Fruit fly (Drosophila melanogaster): ENCODE measurements around the gene Hmgcr.

The Hmgcr gene

DNA sequence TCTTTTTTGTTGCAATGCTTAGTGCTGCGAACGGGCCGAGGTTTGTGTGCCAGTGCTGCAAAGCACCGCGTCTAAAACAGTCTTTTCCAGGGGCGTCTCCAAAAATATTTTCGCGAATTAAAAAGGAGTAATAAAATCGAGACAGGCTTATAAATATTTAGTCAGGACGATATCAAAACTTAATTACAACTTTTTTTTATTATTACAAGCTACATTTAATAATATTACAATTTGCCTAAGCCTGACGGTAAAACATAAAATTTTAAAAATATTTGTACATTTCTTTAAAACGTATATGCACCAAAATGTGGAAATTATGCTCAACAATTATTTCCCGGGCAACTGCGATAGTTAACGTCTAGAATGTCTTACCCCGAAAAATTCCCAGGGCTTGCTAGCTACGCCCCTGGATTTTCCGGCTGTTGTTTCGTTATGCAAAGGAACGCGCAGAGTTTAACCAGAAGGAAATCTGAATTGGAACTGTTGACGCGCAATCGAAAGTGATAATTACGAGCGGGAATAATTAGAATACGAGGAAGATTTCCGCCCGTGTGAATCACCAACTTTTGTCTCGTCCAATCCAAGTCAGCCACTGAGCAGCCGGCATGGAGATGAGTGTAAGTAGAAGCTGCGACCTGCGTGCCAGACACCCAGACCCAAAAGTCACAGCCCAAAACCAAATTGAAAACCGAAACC, 24.9 kb downstream of the Hmgcr start, which contains the start of the genes PTPMT1 and Hrd3:
Gene PTPMT1 (plus strand): TSS at position 428 of the 696 bp plus-strand sequence.
Gene Hrd3 (minus strand): TSS at position 646 of the 696 bp plus-strand sequence.
- TF ChIP-seq ttk (optimal IDR thresholded peaks at IDR 0.05) (no peak), Myc (optimal IDR thresholded peaks at IDR 0.05) (no peak), psq (optimal IDR thresholded peaks at IDR 0.05) (no peak), insv (optimal IDR thresholded peaks at IDR 0.05) (no peak), Sin3A (optimal IDR thresholded peaks at IDR 0.05) (no peak), h (optimal IDR thresholded peaks at IDR 0.05) (no peak)

DNA sequence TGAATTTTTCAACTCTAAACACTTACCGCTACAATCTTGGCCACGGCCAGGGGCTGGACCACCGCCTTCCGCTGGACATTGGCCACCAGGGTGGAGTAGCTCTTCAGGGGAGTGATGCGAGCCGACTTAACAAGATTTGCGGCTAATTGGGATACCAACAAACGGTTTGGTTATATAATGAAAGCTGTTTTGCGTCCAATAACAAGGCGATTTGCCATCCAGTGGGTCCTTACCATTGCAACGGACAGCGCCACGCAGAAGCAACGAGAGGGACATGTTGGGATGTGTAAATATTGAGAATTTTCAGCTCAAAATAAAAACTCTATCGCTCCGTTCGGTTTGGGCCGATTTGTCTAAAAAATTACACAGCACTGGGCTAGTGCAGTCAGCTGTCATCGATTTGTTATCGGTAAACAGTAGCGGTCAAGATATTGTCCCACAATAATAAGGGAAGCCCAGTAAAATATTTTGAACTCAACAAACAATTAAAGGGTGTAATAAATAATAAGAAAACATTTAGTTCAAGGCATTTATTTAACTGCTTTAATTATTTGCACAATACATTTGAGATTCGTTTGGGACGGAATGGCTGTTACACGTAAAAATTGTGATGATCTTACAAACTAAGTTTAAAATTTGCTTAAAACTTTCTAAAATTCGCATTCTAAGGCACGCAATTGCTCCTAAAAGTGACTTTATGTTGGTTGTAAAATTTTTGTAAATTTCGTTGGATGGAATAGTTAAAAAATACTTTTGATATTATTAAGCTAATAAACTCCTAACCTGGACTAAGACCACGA, 27.3 kb downstream of the Hmgcr start, which contains the start of gene SdhD:
Gene SdhD (minus strand): TSS at position 382 of the 800 bp plus-strand sequence.
- TF ChIP-seq ttk (optimal IDR thresholded peaks at IDR 0.05) (no peak), insv (optimal IDR thresholded peaks at IDR 0.05) (no peak), h (optimal IDR thresholded peaks at IDR 0.05) (no peak), Myc (optimal IDR thresholded peaks at IDR 0.05) (no peak), psq (optimal IDR thresholded peaks at IDR 0.05) (no peak), Sin3A (optimal IDR thresholded peaks at IDR 0.05) (no peak)

dm6 chr3R:23763015-23763414, 29.9 kb downstream of the Hmgcr start, which contains the start of gene udt:
TSS of gene udt (minus strand) at chr3R:23763263.
- TF ChIP-seq h (optimal IDR thresholded peaks at IDR 0.05) (no peak), ttk (optimal IDR thresholded peaks at IDR 0.05) (no peak), insv (optimal IDR thresholded peaks at IDR 0.05) (no peak), Myc (optimal IDR thresholded peaks at IDR 0.05) (no peak), Sin3A (optimal IDR thresholded peaks at IDR 0.05) (no peak), psq (optimal IDR thresholded peaks at IDR 0.05) (no peak)

- TF ChIP-seq h (optimal IDR thresholded peaks at IDR 0.05) (no peak), Sin3A (optimal IDR thresholded peaks at IDR 0.05) (no peak), Myc (optimal IDR thresholded peaks at IDR 0.05) (no peak), ttk (optimal IDR thresholded peaks at IDR 0.05) (no peak), insv (optimal IDR thresholded peaks at IDR 0.05) (no peak), psq (optimal IDR thresholded peaks at IDR 0.05) (no peak)
Measured at dm6 chr3R:23763622-23764273, 30.6 kb downstream of the Hmgcr start, which contains the start of gene Lsd-1. TSS of gene Lsd-1 (plus strand) at chr3R:23763857.

DNA sequence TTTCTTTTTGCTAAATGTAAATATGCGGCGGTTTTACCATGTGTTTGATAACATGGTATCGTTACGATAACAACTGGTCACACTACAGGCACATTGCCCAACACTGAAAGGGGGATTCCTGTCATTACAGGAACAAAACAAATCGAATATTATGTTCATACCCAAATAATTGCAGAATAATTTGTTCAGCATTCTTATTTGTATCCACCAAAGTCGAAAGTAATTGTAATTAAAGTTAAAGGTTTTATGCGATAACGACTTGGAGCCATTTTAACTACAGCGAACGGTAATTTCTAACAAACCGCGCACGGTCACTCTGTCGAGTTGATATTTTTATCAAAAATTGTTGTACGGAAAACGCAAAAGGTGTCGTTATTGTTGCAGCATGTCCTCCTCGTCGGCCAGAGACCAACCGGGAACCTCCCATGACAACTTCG, 34.3 kb downstream of the Hmgcr start, which contains the start of the genes CG10214 and CG10375:
Gene CG10214 (minus strand): TSS at position 72 of the 437 bp plus-strand sequence.
Gene CG10375 (plus strand): TSS at position 296 of the 437 bp plus-strand sequence.
- no peak for TF ChIP-seq psq (optimal IDR thresholded peaks at IDR 0.05)

dm6 chr3R:23772808-23773207, 39.7 kb downstream of the Hmgcr start, which contains the start of gene tst:
TSS of gene tst (minus strand) at chr3R:23772859.
- TF ChIP-seq h (optimal IDR thresholded peaks at IDR 0.05) (no peak), psq (optimal IDR thresholded peaks at IDR 0.05) (no peak), Sin3A (optimal IDR thresholded peaks at IDR 0.05) (no peak), insv (optimal IDR thresholded peaks at IDR 0.05) (no peak), ttk (optimal IDR thresholded peaks at IDR 0.05) (no peak), Myc (optimal IDR thresholded peaks at IDR 0.05) (no peak)

dm6 chr3R:23773610-23774364, 40.7 kb downstream of the Hmgcr start, which contains the start of gene CG10208:
TSS of gene CG10208 (minus strand) at chr3R:23774127.
- TF ChIP-seq psq (optimal IDR thresholded peaks at IDR 0.05) (no peak), Sin3A (optimal IDR thresholded peaks at IDR 0.05) (no peak), Myc (optimal IDR thresholded peaks at IDR 0.05) (no peak), insv (optimal IDR thresholded peaks at IDR 0.05) (no peak), h (optimal IDR thresholded peaks at IDR 0.05) (no peak), ttk (optimal IDR thresholded peaks at IDR 0.05) (no peak)

dm6 chr3R:23780757-23781156, 47.6 kb downstream of the Hmgcr start:
- TF ChIP-seq Myc (optimal IDR thresholded peaks at IDR 0.05), result no peak
- no peak for TF ChIP-seq insv (optimal IDR thresholded peaks at IDR 0.05)
- TF ChIP-seq Sin3A (optimal IDR thresholded peaks at IDR 0.05), result no peak
- no peak for TF ChIP-seq h (optimal IDR thresholded peaks at IDR 0.05)
- no peak for TF ChIP-seq psq (optimal IDR thresholded peaks at IDR 0.05)
- no peak for TF ChIP-seq ttk (optimal IDR thresholded peaks at IDR 0.05)

- TF ChIP-seq ttk (optimal IDR thresholded peaks at IDR 0.05) (no peak), Myc (optimal IDR thresholded peaks at IDR 0.05) (no peak), psq (optimal IDR thresholded peaks at IDR 0.05) (no peak), insv (optimal IDR thresholded peaks at IDR 0.05) (no peak), h (optimal IDR thresholded peaks at IDR 0.05) (no peak), Sin3A (optimal IDR thresholded peaks at IDR 0.05) (no peak)
Measured at dm6 chr3R:23781466-23781935, 48.4 kb downstream of the Hmgcr start, which contains the start of the genes Nup98-96 and mbc. TSS of gene Nup98-96 (minus strand) at chr3R:23781621. TSS of gene mbc (plus strand) at chr3R:23781765.

dm6 chr3R:23782456-23783402, 49.6 kb downstream of the Hmgcr start:
- no peak for TF ChIP-seq Myc (optimal IDR thresholded peaks at IDR 0.05)
- no peak for TF ChIP-seq ttk (optimal IDR thresholded peaks at IDR 0.05)
- TF ChIP-seq h (optimal IDR thresholded peaks at IDR 0.05), result no peak
- TF ChIP-seq insv (optimal IDR thresholded peaks at IDR 0.05), result no peak
- TF ChIP-seq psq (optimal IDR thresholded peaks at IDR 0.05), result no peak
- no peak for TF ChIP-seq Sin3A (optimal IDR thresholded peaks at IDR 0.05)
